Worm (Caenorhabditis elegans) whole organism, L1 larva: ENCODE data around the gene nhr-208.

ENCODE experiments used
- lsy-2 ChIP-seq, 2 experiments: fragments of 150-350 bp; optimal IDR thresholded peaks; 2 replicates each; lab custom pipeline; 2014; ENCODE audit warnings: missing biosample characterization in 2 of 2, missing genetic modification characterization in 2 of 2
- nhr-11 ChIP-seq: fragments of 150-350 bp; optimal IDR thresholded peaks from 2 replicates; lab custom pipeline; 2014; ENCODE audit warnings: missing biosample characterization, missing genetic modification characterization
- xbp-1 ChIP-seq: sonication (generic microtip); optimal IDR thresholded peaks from 2 replicates; lab custom pipeline; 2016; ENCODE audit warnings: missing genetic modification characterization, missing compliant biosample characterization

- TF ChIP-seq nhr-11 (tag; lab: Kevin White, UChicago): no peak
- peak; percentile 19 for TF ChIP-seq xbp-1
- TF ChIP-seq lsy-2 (tag; optimal IDR thresholded peaks at IDR 0.05; lab: Kevin White, UChicago): peak; percentile 40 to 60
These were observed 28.3 kb upstream of the nhr-208 start for ce11 chrV:12065859-12066258.
